Fruit fly (Drosophila melanogaster) whole organism, prepupa: ENCODE measurements around the gene Pos.

Source experiments
- CG16779 ChIP-seq: fragments of 200-800 bp; sonication (Bioruptor generic); optimal IDR thresholded peaks from 3 replicates; lab custom pipeline; 2017; ENCODE audit warnings: missing biosample characterization, mild to moderate bottlenecking, missing genetic modification characterization
- CG6792 ChIP-seq: fragments of 200-800 bp; sonication (Bioruptor generic); optimal IDR thresholded peaks from 3 replicates; lab custom pipeline; 2016; ENCODE audit warnings: missing biosample characterization, missing genetic modification characterization
- Sox102F ChIP-seq: fragments of 200-800 bp; sonication (Bioruptor generic); optimal IDR thresholded peaks from 2 replicates; lab custom pipeline; 2016; ENCODE audit warnings: missing biosample characterization, mild to moderate bottlenecking, missing genetic modification characterization
- net ChIP-seq: fragments of 200-800 bp; sonication (Bioruptor generic); optimal IDR thresholded peaks from 3 replicates; lab custom pipeline; 2016; ENCODE audit warnings: missing biosample characterization, missing genetic modification characterization

dm6 chr3R:32006330-32006729 is 31.8 kb upstream of the Pos start:
- TF ChIP-seq CG6792 (GFP tag; lab: Kevin White, UChicago) (no peak), CG16779 (no peak), net (GFP tag; lab: Kevin White, UChicago) (no peak), Sox102F (GFP tag; lab: Kevin White, UChicago) (no peak)
